Fruit fly (Drosophila melanogaster) whole organism, wandering third instar larva: Measurements from ENCODE around the gene CG33932.
A peak's percentile ranks its signal among the peaks of the same experiment; 100 is the strongest.

Source experiments
- CG32264 ChIP-seq: fragments of 200-800 bp; sonication (Bioruptor generic); optimal IDR thresholded peaks from 2 replicates; lab custom pipeline; 2016; ENCODE audit warnings: missing biosample characterization, missing genetic modification characterization
- Hnf4 ChIP-seq: fragments of 200-800 bp; sonication (Bioruptor generic); optimal IDR thresholded peaks from 2 replicates; lab custom pipeline; 2016; ENCODE audit warnings: missing biosample characterization, mild to moderate bottlenecking, missing genetic modification characterization
- Hr78 ChIP-seq: fragments of >200 bp; optimal IDR thresholded peaks from 2 replicates; lab custom pipeline; 2017; ENCODE audit warnings: missing biosample characterization, missing genetic modification characterization
- OdsH ChIP-seq: fragments of 200-800 bp; sonication (Bioruptor generic); optimal IDR thresholded peaks from 2 replicates; lab custom pipeline; 2016; ENCODE audit warnings: missing biosample characterization, mild to moderate bottlenecking, missing genetic modification characterization
- Rel ChIP-seq, 2 experiments: fragments of 200-800 bp; sonication (Bioruptor generic) in 1 of 2; optimal IDR thresholded peaks; 2 replicates in 1 of 2; 3 replicates in 1 of 2; lab custom pipeline; 2016 to 2019; ENCODE audit warnings: mild to moderate bottlenecking in 2 of 2, missing biosample characterization in 2 of 2, missing genetic modification characterization in 2 of 2, moderate library complexity in 1 of 2
- Vsx2 ChIP-seq: fragments of 200-300, 225-300 bp; sonication (Bioruptor generic); optimal IDR thresholded peaks from 2 replicates; lab custom pipeline; 2018; ENCODE audit warnings: missing biosample characterization, missing genetic modification characterization; ENCODE audit not compliant: partially characterized antibody
- br ChIP-seq: fragments of 200-800 bp; sonication (Bioruptor generic); optimal IDR thresholded peaks from 2 replicates; lab custom pipeline; 2016; ENCODE audit warnings: missing biosample characterization, missing genetic modification characterization
- ey ChIP-seq: fragments of 200-800 bp; sonication (Bioruptor generic); optimal IDR thresholded peaks from 2 replicates; lab custom pipeline; 2016; ENCODE audit warnings: missing biosample characterization, missing genetic modification characterization
- lola ChIP-seq: fragments of >200 bp; optimal IDR thresholded peaks from 2 replicates; lab custom pipeline; 2017; ENCODE audit warnings: missing biosample characterization, missing genetic modification characterization
- psq ChIP-seq: fragments of 200-800 bp; sonication (Bioruptor generic); optimal IDR thresholded peaks from 3 replicates; lab custom pipeline; 2017; ENCODE audit warnings: missing biosample characterization, mild to moderate bottlenecking, missing genetic modification characterization, moderate library complexity
- usp ChIP-seq: fragments of >200 bp; optimal IDR thresholded peaks from 2 replicates; lab custom pipeline; 2017; ENCODE audit warnings: missing biosample characterization, missing genetic modification characterization

dm6 chrX:19769821-19770519, 25.7 kb downstream of the CG33932 start:
- peak; percentile 47 for TF ChIP-seq Hnf4 (GFP tag; lab: Kevin White, UChicago)
- TF ChIP-seq CG32264 (GFP tag; lab: Kevin White, UChicago), result peak; percentile 13
- no peak for TF ChIP-seq lola (GFP tag; lab: Kevin White, UChicago)
- TF ChIP-seq OdsH (GFP tag; lab: Kevin White, UChicago), result no peak
- no peak for TF ChIP-seq Rel (GFP tag; optimal IDR thresholded peaks at IDR 0.05; lab: Kevin White, UChicago)
- TF ChIP-seq Rel (tag; optimal IDR thresholded peaks at IDR 0.05; lab: Kevin White, UChicago), result no peak
- no peak for TF ChIP-seq Vsx2
- TF ChIP-seq usp (GFP tag; lab: Kevin White, UChicago), result no peak
- peak; percentile 27 for TF ChIP-seq br
- peak; percentile 78 for TF ChIP-seq psq (GFP tag; lab: Kevin White, UChicago)
- TF ChIP-seq ey, result peak; percentile 62
- no peak for TF ChIP-seq Hr78 (GFP tag; lab: Kevin White, UChicago)
